Worm (Caenorhabditis elegans) whole organism, L2 larva: ENCODE data around the gene C34D4.4.

ENCODE experiments used
- dmd-4 ChIP-seq: sonication (generic microtip); optimal IDR thresholded peaks from 2 replicates; lab custom pipeline; 2017; ENCODE audit warnings: missing biosample characterization, missing genetic modification characterization
- elt-1 ChIP-seq: fragments of 150-350 bp; optimal IDR thresholded peaks from 2 replicates; lab custom pipeline; 2014; ENCODE audit warnings: missing biosample characterization, missing genetic modification characterization
- lin-39 ChIP-seq: fragments of 150-350 bp; optimal IDR thresholded peaks from 2 replicates; lab custom pipeline; 2014; ENCODE audit warnings: missing biosample characterization, missing genetic modification reagents, missing genetic modification characterization
- mdl-1 ChIP-seq, 2 experiments: fragments of 150-350 bp in 1 of 2; sonication (generic microtip) in 1 of 2; optimal IDR thresholded peaks; 2 replicates each; lab custom pipeline; 2017; ENCODE audit warnings: missing biosample characterization in 2 of 2, missing genetic modification characterization in 2 of 2
- nhr-237 ChIP-seq: fragments of 150-350 bp; optimal IDR thresholded peaks from 2 replicates; lab custom pipeline; 2014; ENCODE audit warnings: missing biosample characterization, missing genetic modification characterization
- nhr-77 ChIP-seq: fragments of 150-350 bp; optimal IDR thresholded peaks from 2 replicates; lab custom pipeline; 2014; ENCODE audit warnings: missing biosample characterization, missing genetic modification characterization
- skn-1 ChIP-seq: sonication (generic microtip); optimal IDR thresholded peaks from 2 replicates; lab custom pipeline; 2017; ENCODE audit warnings: missing biosample characterization, missing genetic modification characterization

- no peak for TF ChIP-seq elt-1
- no peak for TF ChIP-seq skn-1 (tag; lab: Kevin White, UChicago)
- no peak for TF ChIP-seq dmd-4 (tag; lab: Kevin White, UChicago)
- TF ChIP-seq lin-39 (tag; lab: Kevin White, UChicago), result no peak
- no peak for TF ChIP-seq nhr-77 (tag; lab: Kevin White, UChicago)
- TF ChIP-seq mdl-1 (tag; optimal IDR thresholded peaks at IDR 0.05; lab: Kevin White, UChicago), result no peak
- no peak for TF ChIP-seq nhr-237
Measured at ce11 chrIV:7139143-7139542, 10.0 kb upstream of the C34D4.4 start.
